Fruit fly (Drosophila melanogaster): Measurements from ENCODE around the gene ppan.
A peak's percentile ranks its signal among the peaks of the same experiment; 100 is the strongest.

Gene ppan

dm6 chr3R:21138220-21138754 is 22.2 kb downstream of the ppan start, which contains the start of gene meigo (continued):
- TF ChIP-seq Atf3 (GFP tag; optimal IDR thresholded peaks at IDR 0.05) (peak; percentile 19), D19B (GFP tag; optimal IDR thresholded peaks at IDR 0.05) (peak; percentile 6), B-H1 (GFP tag; IDR thresholded peaks at IDR 0.05) (peak; percentile 45; the same call in 2 of the 3 replicates), schlank (tag; optimal IDR thresholded peaks at IDR 0.05) (peak; percentile 17), Nf-YB (GFP tag; optimal IDR thresholded peaks at IDR 0.05) (peak; percentile 50), cwo (GFP tag; optimal IDR thresholded peaks at IDR 0.05) (peak; percentile 14), E2f1 (GFP tag; IDR thresholded peaks at IDR 0.05) (0 out of 2 replicates have a peak, but pooled peaks have one; percentile 27), CG12104 (GFP tag; optimal IDR thresholded peaks at IDR 0.05) (peak; percentile 21), kah (GFP tag; optimal IDR thresholded peaks at IDR 0.05) (peak; percentile 16), CG6689 (GFP tag; IDR thresholded peaks at IDR 0.05) (peak; percentile 60; the same call in 1 of the 2 replicates), insv (GFP tag; optimal IDR thresholded peaks at IDR 0.05) (peak in 1 of 2 experiments; percentile 54), CG15073 (GFP tag; optimal IDR thresholded peaks at IDR 0.05) (no peak), bbx (GFP tag; IDR thresholded peaks at IDR 0.05; ENCODE audit: partially characterized antibody) (no peak; the same call in 1 of the 2 replicates), Dref (GFP tag; IDR thresholded peaks at IDR 0.05) (peak; percentile 79), CG3163 (GFP tag; optimal IDR thresholded peaks at IDR 0.05) (no peak), yki (optimal IDR thresholded peaks at IDR 0.05) (no peak), shn (GFP tag; optimal IDR thresholded peaks at IDR 0.05) (peak; percentile 6), Nf-YA (GFP tag; IDR thresholded peaks at IDR 0.05) (no peak), CHES-1-like (GFP tag; optimal IDR thresholded peaks at IDR 0.05) (peak; percentile 28), gsb-n (tag; optimal IDR thresholded peaks at IDR 0.05) (peak; percentile 44), CG12155 (GFP tag; optimal IDR thresholded peaks at IDR 0.05) (peak; percentile 71), ems (GFP tag; optimal IDR thresholded peaks at IDR 0.05) (peak; percentile 43), sob (GFP tag; IDR thresholded peaks at IDR 0.05) (peak; percentile 77), CoRest (tag; optimal IDR thresholded peaks at IDR 0.05) (peak; percentile 86), Ptx1 (GFP tag; IDR thresholded peaks at IDR 0.05) (peak; percentile 77), CG10209 (GFP tag; optimal IDR thresholded peaks at IDR 0.05) (peak; percentile 46), Hr39 (optimal IDR thresholded peaks at IDR 0.05) (no peak), CG10366 (GFP tag; IDR thresholded peaks at IDR 0.05) (peak; percentile 39; the same call in 1 of the 2 replicates), ERR (GFP tag; optimal IDR thresholded peaks at IDR 0.05) (peak; percentile 37), sug (tag; optimal IDR thresholded peaks at IDR 0.05) (peak; percentile 90), CG17802 (tag; optimal IDR thresholded peaks at IDR 0.05) (no peak), gsb (GFP tag; IDR thresholded peaks at IDR 0.05) (no peak), CG10543 (GFP tag; optimal IDR thresholded peaks at IDR 0.05) (peak; percentile 68), CG15269 (tag; optimal IDR thresholded peaks at IDR 0.05) (no peak), CG2116 (GFP tag; optimal IDR thresholded peaks at IDR 0.05) (peak; percentile 85), Eip74EF (GFP tag; optimal IDR thresholded peaks at IDR 0.05) (no peak), Usf (GFP tag; optimal IDR thresholded peaks at IDR 0.05) (peak; percentile 36), CG3281 (GFP tag; optimal IDR thresholded peaks at IDR 0.05) (peak; percentile 84), jigr1 (GFP tag; IDR thresholded peaks at IDR 0.05) (0 out of 3 replicates have a peak, but pooled peaks have one; percentile 23), ewg (GFP tag; optimal IDR thresholded peaks at IDR 0.05) (no peak), CG17186 (GFP tag; optimal IDR thresholded peaks at IDR 0.05) (peak; percentile 81), otp (GFP tag; IDR thresholded peaks at IDR 0.05) (0 out of 3 replicates have a peak, but pooled peaks have one; percentile 25), gem (tag; optimal IDR thresholded peaks at IDR 0.05) (peak; percentile 82), Ada2b (GFP tag; IDR thresholded peaks at IDR 0.05) (peak; percentile 45), Six4 (GFP tag; optimal IDR thresholded peaks at IDR 0.05) (peak; percentile 46), sr (GFP tag; IDR thresholded peaks at IDR 0.05) (peak; percentile 97), sisA (GFP tag; IDR thresholded peaks at IDR 0.05) (peak; percentile 32; the same call in 1 of the 2 replicates), HmgZ (tag; optimal IDR thresholded peaks at IDR 0.05) (peak; percentile 83), dmrt99B (tag; optimal IDR thresholded peaks at IDR 0.05) (no peak), Spps (tag; optimal IDR thresholded peaks at IDR 0.05) (peak; percentile 4), Sin3A (optimal IDR thresholded peaks at IDR 0.05) (peak; percentile 74)
